Fruit fly (Drosophila melanogaster): Measurements from ENCODE around the gene ND-ACP.

ND-ACP gene

DNA sequence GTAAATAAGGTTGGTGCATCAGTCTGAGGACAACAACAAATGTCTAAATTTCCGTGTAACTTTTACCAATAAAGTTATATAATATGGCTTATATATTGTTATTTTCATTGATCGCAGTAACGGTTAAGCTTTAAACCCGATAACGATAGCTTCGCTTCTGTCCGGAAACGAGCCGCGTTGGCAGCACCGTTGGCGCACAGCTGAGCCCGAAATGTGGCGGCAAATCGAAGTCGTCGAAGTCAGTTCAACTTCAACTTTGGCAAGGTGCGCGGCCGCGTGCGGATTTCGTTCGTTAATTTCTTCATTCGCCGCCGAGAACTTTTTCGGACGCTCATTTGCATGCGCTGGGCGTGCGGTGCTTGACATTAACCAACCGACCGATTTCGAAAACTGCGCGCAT is 11.5 kb upstream of the ND-ACP start, which contains the start of gene Myo61F:
TSS of gene Myo61F (plus strand) at position 240 of the 400 bp plus-strand sequence.
- TF ChIP-seq CG7368 (GFP tag; optimal IDR thresholded peaks at IDR 0.05) = no peak
- no peak for TF ChIP-seq fd59A (GFP tag; optimal IDR thresholded peaks at IDR 0.05)
- TF ChIP-seq eg (GFP tag; IDR thresholded peaks at IDR 0.05) = 0 out of 3 replicates have a peak, but pooled peaks have one; percentile 15
- TF ChIP-seq Eip78C (GFP tag) = peak; percentile 36
- TF ChIP-seq CG6854 (GFP tag; optimal IDR thresholded peaks at IDR 0.05) = peak; percentile 30
- TF ChIP-seq vri (GFP tag; optimal IDR thresholded peaks at IDR 0.05) = peak; percentile 79
- TF ChIP-seq lz (GFP tag; optimal IDR thresholded peaks at IDR 0.05) = no peak
- no peak for TF ChIP-seq CG31627 (GFP tag; optimal IDR thresholded peaks at IDR 0.05)
- no peak for TF ChIP-seq CG9139 (GFP tag; optimal IDR thresholded peaks at IDR 0.05)
- TF ChIP-seq CG8319 (GFP tag; optimal IDR thresholded peaks at IDR 0.05) = no peak
- TF ChIP-seq pdm3 (GFP tag; optimal IDR thresholded peaks at IDR 0.05) = no peak
- peak; percentile 37 for TF ChIP-seq dsx (GFP tag; optimal IDR thresholded peaks at IDR 0.05; ENCODE audit: poor library complexity, severe bottlenecking)
- peak; percentile 74 for TF ChIP-seq svp (GFP tag)
- peak; percentile 60; the same call in 2 of the 3 replicates for TF ChIP-seq CG6163 (GFP tag; IDR thresholded peaks at IDR 0.05)
- no peak for TF ChIP-seq dac (GFP tag; optimal IDR thresholded peaks at IDR 0.05)
- TF ChIP-seq CG10669 (GFP tag; optimal IDR thresholded peaks at IDR 0.05) = no peak

DNA sequence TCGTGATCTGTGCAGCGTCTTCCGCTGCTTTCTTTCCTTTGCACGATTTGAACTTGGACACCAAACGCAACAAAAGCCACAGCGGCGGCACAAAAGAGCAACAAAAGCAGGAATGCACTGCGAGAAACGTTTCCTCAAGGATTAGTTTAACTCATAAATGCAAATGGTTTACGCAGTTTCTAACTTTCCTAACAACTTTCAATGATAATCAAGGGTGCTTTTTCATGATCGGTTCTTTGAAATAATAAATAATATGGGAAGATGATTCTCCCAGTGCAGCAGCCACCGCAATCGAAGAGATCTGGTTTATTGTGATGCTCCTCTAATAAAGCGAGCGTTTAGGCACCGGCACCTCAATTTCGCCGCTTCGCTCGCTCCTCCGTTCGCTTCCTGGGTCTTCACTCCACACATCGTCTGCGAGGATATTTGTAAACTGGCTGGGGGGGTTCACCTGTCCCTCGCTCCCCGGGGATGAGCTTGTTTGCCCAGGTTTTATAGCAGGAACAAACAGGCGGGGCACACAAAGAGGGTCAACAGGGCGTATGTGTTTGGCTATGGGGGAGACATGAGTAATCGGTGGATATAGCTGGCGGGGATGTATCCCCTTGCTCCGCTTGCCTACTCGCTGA is 10.5 kb upstream of the ND-ACP start:
- TF ChIP-seq pdm3 (GFP tag; optimal IDR thresholded peaks at IDR 0.05) (peak; percentile 93), CG6854 (GFP tag; optimal IDR thresholded peaks at IDR 0.05) (peak; percentile 98), CG6792 (GFP tag; optimal IDR thresholded peaks at IDR 0.05) (peak; percentile 95), Hr39 (GFP tag; optimal IDR thresholded peaks at IDR 0.05) (peak; percentile 98), fd85E (GFP tag; optimal IDR thresholded peaks at IDR 0.05) (peak; percentile 87), achi (GFP tag; optimal IDR thresholded peaks at IDR 0.05) (peak; percentile 96), acj6 (GFP tag; optimal IDR thresholded peaks at IDR 0.05) (peak; percentile 97), topi (GFP tag; optimal IDR thresholded peaks at IDR 0.05) (peak; percentile 97), CG11294 (GFP tag; IDR thresholded peaks at IDR 0.05) (peak; percentile 82), fkh (GFP tag; optimal IDR thresholded peaks at IDR 0.05) (no peak), lz (GFP tag; optimal IDR thresholded peaks at IDR 0.05) (peak; percentile 97), CG15336 (GFP tag; IDR thresholded peaks at IDR 0.05) (peak; percentile 96), svp (GFP tag) (peak; percentile 99), CG11762 (GFP tag; optimal IDR thresholded peaks at IDR 0.05; ENCODE audit: insufficient read depth) (peak; percentile 91), spab (GFP tag; optimal IDR thresholded peaks at IDR 0.05) (peak; percentile 83), CG7368 (GFP tag; optimal IDR thresholded peaks at IDR 0.05) (peak; percentile 91), CG3032 (tag; optimal IDR thresholded peaks at IDR 0.05) (peak; percentile 81), CG6808 (GFP tag; optimal IDR thresholded peaks at IDR 0.05) (peak; percentile 83), CG16779 (tag; optimal IDR thresholded peaks at IDR 0.05) (peak; percentile 76), Hr38 (GFP tag; optimal IDR thresholded peaks at IDR 0.05) (peak; percentile 12), net (GFP tag; optimal IDR thresholded peaks at IDR 0.05) (peak; percentile 94), Met (GFP tag; optimal IDR thresholded peaks at IDR 0.05) (peak; percentile 99), Hr4 (GFP tag; optimal IDR thresholded peaks at IDR 0.05) (peak; percentile 96), Eip75B (GFP tag; optimal IDR thresholded peaks at IDR 0.05) (peak; percentile 96), Smox (GFP tag; optimal IDR thresholded peaks at IDR 0.05) (peak; percentile 97), Sox14 (GFP tag; optimal IDR thresholded peaks at IDR 0.05) (peak; percentile 98), CG6276 (GFP tag; optimal IDR thresholded peaks at IDR 0.05) (peak; percentile 91), CG32006 (GFP tag; optimal IDR thresholded peaks at IDR 0.05) (peak; percentile 97), eg (GFP tag; IDR thresholded peaks at IDR 0.05) (peak; percentile 92), dac (GFP tag; optimal IDR thresholded peaks at IDR 0.05) (peak; percentile 90), Sox102F (GFP tag; optimal IDR thresholded peaks at IDR 0.05) (peak; percentile 98), Ets21C (GFP tag; optimal IDR thresholded peaks at IDR 0.05) (peak; percentile 95), Blimp-1 (GFP tag; optimal IDR thresholded peaks at IDR 0.05) (peak; percentile 89), CG10631 (GFP tag; optimal IDR thresholded peaks at IDR 0.05) (peak; percentile 95), dsx (GFP tag; optimal IDR thresholded peaks at IDR 0.05; ENCODE audit: poor library complexity, severe bottlenecking) (peak; percentile 64), CG6163 (GFP tag; IDR thresholded peaks at IDR 0.05) (peak; percentile 97), fd59A (GFP tag; optimal IDR thresholded peaks at IDR 0.05) (peak; percentile 86), CG31627 (GFP tag; optimal IDR thresholded peaks at IDR 0.05) (peak; percentile 98), Sox15 (GFP tag; optimal IDR thresholded peaks at IDR 0.05) (peak; percentile 89), Eip93F (GFP tag; optimal IDR thresholded peaks at IDR 0.05) (peak; percentile 97), ss (GFP tag; optimal IDR thresholded peaks at IDR 0.05) (peak; percentile 67 to 70), cyc (GFP tag; optimal IDR thresholded peaks at IDR 0.05) (peak; percentile 98)

Data from whole organism, prepupa.